Fruit fly (Drosophila melanogaster) whole organism: ENCODE results near the gene ppk.

ENCODE experiments used
- CG8478 ChIP-seq: fragments of >200 bp; optimal IDR thresholded peaks from 2 replicates; lab custom pipeline; 2018; ENCODE audit warnings: inconsistent platforms
- pan ChIP-seq: fragments of >200 bp; optimal IDR thresholded peaks from 2 replicates; lab custom pipeline; 2017
- psq ChIP-seq: fragments of >200 bp; optimal IDR thresholded peaks from 2 replicates; lab custom pipeline; 2017

- TF ChIP-seq psq (lab: Kevin White, UChicago), result no peak
- TF ChIP-seq CG8478 (lab: Kevin White, UChicago), result no peak
- TF ChIP-seq pan (lab: Kevin White, UChicago), result no peak
These were observed 30.4 kb downstream of the ppk start for dm6 chr2L:14350587-14350986.
